Worm (Caenorhabditis elegans) whole organism, L4 larva: Measurements from ENCODE around the gene R07B1.6.

ENCODE experiments used
- R02D3.7 ChIP-seq: fragments of 150-350 bp; sonication (generic microtip); optimal IDR thresholded peaks from 3 replicates; lab custom pipeline; 2014; ENCODE audit warnings: missing biosample characterization, missing genetic modification characterization
- Y105C5A.15 ChIP-seq: fragments of 200-800 bp; sonication (Bioruptor generic); IDR thresholded peaks from 2 replicates; pipeline ENCODE4 v1.3.6; 2022; ENCODE audit warnings: missing genetic modification characterization, missing compliant biosample characterization
- Y5F2A.4 ChIP-seq: fragments of 200-800 bp; sonication (Bioruptor generic); optimal IDR thresholded peaks from 2 replicates; lab custom pipeline; 2018; ENCODE audit warnings: mild to moderate bottlenecking, missing genetic modification characterization, missing compliant biosample characterization
- ZK337.2 ChIP-seq: fragments of 200-800 bp; sonication (Bioruptor generic); IDR thresholded peaks from 2 replicates; pipeline ENCODE4 v1.3.6; 2022; ENCODE audit warnings: missing genetic modification reagents, missing genetic modification characterization, missing compliant biosample characterization
- ZK546.5 ChIP-seq, 2 experiments: sonication (generic microtip); optimal IDR thresholded peaks; 2 replicates each; lab custom pipeline; 2017; ENCODE audit warnings: missing biosample characterization in 2 of 2, missing genetic modification characterization in 2 of 2
- aha-1 ChIP-seq: fragments of 150-350 bp; peaks from one replicate; lab custom pipeline; 2014; ENCODE audit warnings: missing biosample characterization, missing genetic modification characterization
- aly-2 ChIP-seq: sonication (generic microtip); optimal IDR thresholded peaks from 2 replicates; lab custom pipeline; 2018; ENCODE audit warnings: missing biosample characterization, missing genetic modification characterization
- ceh-20 ChIP-seq: fragments of 200-800 bp; sonication (Bioruptor generic); IDR thresholded peaks from 2 replicates; pipeline ENCODE4 v1.3.6; 2022; ENCODE audit warnings: missing genetic modification reagents, missing genetic modification characterization, missing compliant biosample characterization
- ctbp-1 ChIP-seq: fragments of 200-800 bp; sonication (Bioruptor generic); IDR thresholded peaks from 2 replicates; pipeline ENCODE4 v1.3.6; 2022; ENCODE audit warnings: missing genetic modification reagents, missing genetic modification characterization, missing compliant biosample characterization
- daf-12 ChIP-seq: fragments of 150-350 bp; optimal IDR thresholded peaks from 2 replicates; lab custom pipeline; 2014; ENCODE audit warnings: missing biosample characterization, missing genetic modification reagents, missing genetic modification characterization
- daf-16 ChIP-seq, 3 experiments: sonication (generic microtip); optimal IDR thresholded peaks; 2 replicates each; lab custom pipeline; 2016 to 2017; ENCODE audit warnings: missing genetic modification characterization in 3 of 3, missing genetic modification reagents in 3 of 3, mild to moderate bottlenecking in 2 of 3, missing compliant biosample characterization in 2 of 3, missing biosample characterization in 1 of 3, moderate library complexity in 1 of 3
- dmd-8 ChIP-seq: fragments of 200-800 bp; sonication (Bioruptor generic); IDR thresholded peaks from 2 replicates; pipeline ENCODE4 v1.3.6; 2022; ENCODE audit warnings: missing genetic modification characterization, missing compliant biosample characterization
- dmd-9 ChIP-seq: fragments of 200-800 bp; sonication (Bioruptor generic); IDR thresholded peaks from 2 replicates; pipeline ENCODE4 v1.3.6; 2022; ENCODE audit warnings: missing genetic modification reagents, missing genetic modification characterization, missing compliant biosample characterization
- dve-1 ChIP-seq: sonication (generic microtip); optimal IDR thresholded peaks from 2 replicates; lab custom pipeline; 2017; ENCODE audit warnings: antibody characterized with exemption, mild to moderate bottlenecking, missing genetic modification characterization, missing compliant biosample characterization; ENCODE audit not compliant: insufficient read depth
- gei-8 ChIP-seq: fragments of 200-800 bp; sonication (Bioruptor generic); optimal IDR thresholded peaks from 2 replicates; lab custom pipeline; 2018; ENCODE audit warnings: mild to moderate bottlenecking, missing genetic modification characterization, missing compliant biosample characterization
- hif-1 ChIP-seq, 2 experiments: sonication (generic microtip); optimal IDR thresholded peaks; 2 replicates each; lab custom pipeline; 2016 to 2017; ENCODE audit warnings: missing compliant biosample characterization in 2 of 2, missing genetic modification characterization in 2 of 2, missing genetic modification reagents in 2 of 2, missing genotype in 2 of 2, mild to moderate bottlenecking in 1 of 2
- hlh-11 ChIP-seq: fragments of 200-800 bp; sonication (Bioruptor generic); optimal IDR thresholded peaks from 2 replicates; lab custom pipeline; 2018; ENCODE audit warnings: mild to moderate bottlenecking, missing genetic modification characterization, missing compliant biosample characterization
- hlh-30 ChIP-seq: sonication (generic microtip); optimal IDR thresholded peaks from 2 replicates; lab custom pipeline; 2017; ENCODE audit warnings: antibody characterized with exemption, mild to moderate bottlenecking, missing genetic modification characterization, missing compliant biosample characterization; ENCODE audit not compliant: insufficient read depth
- lin-1 ChIP-seq: fragments of 200-800 bp; sonication (Bioruptor generic); IDR thresholded peaks from 2 replicates; pipeline ENCODE4 v1.3.6; 2022; ENCODE audit warnings: missing genetic modification reagents, missing genetic modification characterization, missing compliant biosample characterization
- lin-13 ChIP-seq: fragments of 150-350 bp; optimal IDR thresholded peaks from 2 replicates; lab custom pipeline; 2014; ENCODE audit warnings: missing biosample characterization, missing genetic modification reagents, missing genetic modification characterization
- lin-38 ChIP-seq: fragments of 200-800 bp; sonication (Bioruptor generic); IDR thresholded peaks from 2 replicates; pipeline ENCODE4 v1.3.6; 2022; ENCODE audit warnings: missing genetic modification reagents, missing genetic modification characterization, missing compliant biosample characterization
- lir-3 ChIP-seq: sonication (generic microtip); optimal IDR thresholded peaks from 2 replicates; lab custom pipeline; 2016; ENCODE audit warnings: mild to moderate bottlenecking, missing genetic modification characterization, missing compliant biosample characterization
- madf-5 ChIP-seq, 2 experiments: fragments of 200-800 bp; sonication (Bioruptor generic); IDR thresholded peaks; 2 replicates each; pipeline ENCODE4 v1.3.6; 2022; ENCODE audit warnings: missing compliant biosample characterization in 2 of 2, missing genetic modification characterization in 2 of 2
- mdt-29 ChIP-seq: fragments of 200-800 bp; sonication (Bioruptor generic); IDR thresholded peaks from 2 replicates; pipeline ENCODE4 v1.3.6; 2022; ENCODE audit warnings: missing genetic modification reagents, missing genetic modification characterization, missing compliant biosample characterization
- mxl-2 ChIP-seq: fragments of 200-800 bp; sonication (Bioruptor generic); conservative IDR thresholded peaks from 2 replicates; pipeline ENCODE4 v1.3.6; 2022; ENCODE audit warnings: missing genetic modification reagents, missing genetic modification characterization, missing compliant biosample characterization
- nhr-102 ChIP-seq: sonication (generic microtip); optimal IDR thresholded peaks from 2 replicates; lab custom pipeline; 2016; ENCODE audit warnings: mild to moderate bottlenecking, missing genetic modification characterization, moderate library complexity, missing compliant biosample characterization
- nhr-11 ChIP-seq: fragments of 150-350 bp; optimal IDR thresholded peaks from 2 replicates; lab custom pipeline; 2014; ENCODE audit warnings: missing biosample characterization, missing genetic modification characterization
- nhr-237 ChIP-seq: sonication (generic microtip); optimal IDR thresholded peaks from 2 replicates; lab custom pipeline; 2017; ENCODE audit warnings: missing biosample characterization, missing genetic modification characterization
- skn-1 ChIP-seq: fragments of 150-350 bp; optimal IDR thresholded peaks from 2 replicates; lab custom pipeline; 2014; ENCODE audit warnings: missing biosample characterization, missing genetic modification characterization
- snpc-1.2 ChIP-seq: fragments of 200-800 bp; sonication (Bioruptor generic); IDR thresholded peaks from 2 replicates; pipeline ENCODE4 v1.3.6; 2022; ENCODE audit warnings: missing genetic modification reagents, missing genetic modification characterization, missing compliant biosample characterization
- spr-3 ChIP-seq: fragments of 200-800 bp; sonication (Bioruptor generic); optimal IDR thresholded peaks from 2 replicates; lab custom pipeline; 2018; ENCODE audit warnings: mild to moderate bottlenecking, missing genetic modification characterization, missing compliant biosample characterization
- unc-62 ChIP-seq, 3 experiments: fragments of 150-350 bp in 1 of 3; sonication (generic microtip); optimal IDR thresholded peaks in 2 of 3; peaks in 1 of 3; 1 replicate in 1 of 3; 2 replicates in 2 of 3; lab custom pipeline; 2014 to 2017; ENCODE audit warnings: missing biosample characterization in 3 of 3, missing genetic modification characterization in 3 of 3, missing genetic modification reagents in 3 of 3, missing genotype in 1 of 3
- vab-7 ChIP-seq: fragments of 200-800 bp; sonication (Bioruptor generic); IDR thresholded peaks from 2 replicates; pipeline ENCODE4 v1.3.6; 2022; ENCODE audit warnings: missing genetic modification reagents, missing genetic modification characterization, missing compliant biosample characterization
- zag-1 ChIP-seq: fragments of 150-350 bp; optimal IDR thresholded peaks from 2 replicates; lab custom pipeline; 2014; ENCODE audit warnings: missing biosample characterization, missing genetic modification characterization
- zfp-2 ChIP-seq: sonication (generic microtip); optimal IDR thresholded peaks from 2 replicates; lab custom pipeline; 2016; ENCODE audit warnings: mild to moderate bottlenecking, missing genetic modification characterization, missing compliant biosample characterization
- zfp-3 ChIP-seq: fragments of 200-800 bp; sonication (Bioruptor generic); conservative IDR thresholded peaks from 2 replicates; pipeline ENCODE4 v1.3.6; 2022; ENCODE audit warnings: missing genetic modification reagents, missing genetic modification characterization, missing compliant biosample characterization
- zip-2 ChIP-seq: fragments of 150-350 bp; optimal IDR thresholded peaks from 2 replicates; lab custom pipeline; 2014; ENCODE audit warnings: missing biosample characterization, missing genetic modification characterization
- ztf-11 ChIP-seq: fragments of 150-350 bp; optimal IDR thresholded peaks from 2 replicates; lab custom pipeline; 2014; ENCODE audit warnings: missing biosample characterization, missing genetic modification characterization

Gene R07B1.6

ce11 chrX:9822606-9823264 lies 43.7 kb upstream of the R07B1.6 start (continued):
- TF ChIP-seq dve-1 (tag; lab: Kevin White, UChicago), result peak; percentile 86
- TF ChIP-seq mxl-2, result no peak
- no peak for TF ChIP-seq aha-1 (tag; lab: Kevin White, UChicago)
- no peak for TF ChIP-seq ZK337.2 (GFP tag; lab: Robert Waterston, UW)
- no peak for TF ChIP-seq gei-8 (GFP tag; lab: Kevin White, UChicago)
- TF ChIP-seq spr-3, result no peak
- no peak for TF ChIP-seq nhr-237 (tag; lab: Kevin White, UChicago)
- no peak for TF ChIP-seq zfp-2 (tag; lab: Kevin White, UChicago)
- no peak for TF ChIP-seq dmd-9 (GFP tag; lab: Robert Waterston, UW)
- no peak for TF ChIP-seq Y105C5A.15 (GFP tag; lab: Robert Waterston, UW)
- no peak for TF ChIP-seq lin-1 (GFP tag; lab: Robert Waterston, UW)
- TF ChIP-seq daf-16 (GFP tag; optimal IDR thresholded peaks at IDR 0.05; lab: Kevin White, UChicago), result no peak
- TF ChIP-seq daf-16 (tag; optimal IDR thresholded peaks at IDR 0.05; lab: Kevin White, UChicago), result peak; percentile 77
- no peak for TF ChIP-seq lin-38 (GFP tag; lab: Robert Waterston, UW)
- no peak for TF ChIP-seq skn-1 (tag; lab: Kevin White, UChicago)
- TF ChIP-seq nhr-102, result no peak
- TF ChIP-seq vab-7, result no peak
- TF ChIP-seq ctbp-1 (GFP tag; lab: Robert Waterston, UW), result no peak
- no peak for TF ChIP-seq lir-3 (tag; lab: Kevin White, UChicago)
- TF ChIP-seq zip-2, result no peak
- no peak for TF ChIP-seq zag-1 (tag; lab: Kevin White, UChicago)
- TF ChIP-seq Y5F2A.4 (GFP tag; lab: Kevin White, UChicago), result no peak
- TF ChIP-seq dmd-8 (GFP tag; lab: Robert Waterston, UW), result no peak
- TF ChIP-seq zfp-3 (GFP tag; lab: Robert Waterston, UW), result no peak
- TF ChIP-seq madf-5 (GFP tag; IDR thresholded peaks at IDR 0.05; lab: Robert Waterston, UW), result no peak
- TF ChIP-seq lin-13 (GFP tag; lab: Kevin White, UChicago), result no peak
- no peak for TF ChIP-seq ztf-11
- TF ChIP-seq daf-12 (tag; lab: Kevin White, UChicago), result no peak
- TF ChIP-seq snpc-1.2, result no peak

- no peak for TF ChIP-seq dmd-9 (GFP tag; lab: Robert Waterston, UW)
- TF ChIP-seq unc-62 (GFP tag; optimal IDR thresholded peaks at IDR 0.05 in 1 of 2; lab: Kevin White, UChicago), result peak in 1 of 2 experiments; percentile 70
- no peak for TF ChIP-seq unc-62 (tag; optimal IDR thresholded peaks at IDR 0.05; lab: Kevin White, UChicago)
- no peak for TF ChIP-seq hif-1 (tag; optimal IDR thresholded peaks at IDR 0.05; lab: Kevin White, UChicago)
- TF ChIP-seq aha-1 (tag; lab: Kevin White, UChicago), result peak; percentile 94
- TF ChIP-seq mdt-29 (GFP tag; lab: Robert Waterston, UW), result no peak
- no peak for TF ChIP-seq aly-2
- 0 out of 2 replicates have a peak, but pooled peaks have one; percentile 16 for TF ChIP-seq ceh-20 (GFP tag; lab: Robert Waterston, UW)
- no peak for TF ChIP-seq ZK546.5 (tag; optimal IDR thresholded peaks at IDR 0.05; lab: Kevin White, UChicago)
These were observed 35.2 kb upstream of the R07B1.6 start, which contains the start of gene rrc-1 for ce11 chrX:9831215-9831614. Gene rrc-1, minus strand, starts transcription at chrX:9831288.

DNA sequence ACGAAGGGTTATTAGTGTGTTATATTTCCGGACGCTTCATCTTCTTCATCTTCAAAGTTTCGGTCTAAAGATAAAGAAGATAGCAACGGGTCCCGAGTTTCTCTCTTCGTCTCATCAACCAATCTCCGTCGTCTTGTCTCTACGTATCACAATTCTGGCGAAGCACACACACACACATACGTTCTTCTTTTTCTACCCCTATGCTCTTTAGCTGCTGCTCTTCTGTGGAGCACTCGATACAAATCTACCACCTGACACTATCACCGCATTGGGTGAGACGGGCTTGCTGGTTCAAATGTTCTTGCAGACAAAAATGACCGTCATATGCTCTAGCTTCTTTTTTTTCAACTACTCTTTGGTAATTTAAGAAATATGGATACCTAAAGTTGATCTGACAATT lies 34.1 kb upstream of the R07B1.6 start:
- TF ChIP-seq R02D3.7 (tag; lab: Kevin White, UChicago), result no peak
- TF ChIP-seq aha-1 (tag; lab: Kevin White, UChicago), result peak; percentile 14
- peak; percentile 20 for TF ChIP-seq hlh-30
- TF ChIP-seq hlh-11 (tag; lab: Kevin White, UChicago), result peak; percentile 41
- peak; percentile 28 for TF ChIP-seq nhr-11 (tag; lab: Kevin White, UChicago)
